Worm (Caenorhabditis elegans): ENCODE data around the gene ZK84.2.
"Not testable (repeated sequence)": the region's sequence is repeated elsewhere in the genome, so short reads cannot be mapped to it uniquely, and the experiment has no call there.

ZK84.2 gene

DNA sequence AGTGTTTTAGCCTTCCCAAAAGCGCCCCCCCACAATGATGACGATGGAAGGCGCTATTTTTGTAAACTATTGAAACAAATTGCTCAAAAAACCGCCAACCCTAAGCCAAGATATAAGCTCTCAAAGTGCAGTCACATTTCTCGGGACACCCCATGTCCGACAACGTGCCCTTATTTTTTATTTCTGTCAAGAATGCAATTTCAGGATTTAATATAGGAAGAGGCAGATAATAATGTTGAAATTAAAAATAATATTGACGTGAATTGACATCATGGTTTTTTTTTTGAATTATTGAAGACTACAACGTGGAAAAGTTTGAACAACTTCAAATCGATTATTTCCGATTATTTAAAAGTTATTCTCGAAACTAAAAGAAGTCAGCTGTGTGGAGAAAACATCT, at the start of gene ZK84.2:
ZK84.2 (plus strand) TSS at position 301 of the 400 bp plus-strand sequence.
- TF ChIP-seq fos-1, hmg-11, nhr-23 (tag; optimal IDR thresholded peaks at IDR 0.05): not testable (repeated sequence)

ce11 chrII:5964962-5965361, 49.2 kb upstream of the ZK84.2 start:
- no peak for TF ChIP-seq ceh-28 (tag; optimal IDR thresholded peaks at IDR 0.05)
- TF ChIP-seq ZK546.5 (tag; optimal IDR thresholded peaks at IDR 0.05): no peak
- no peak for TF ChIP-seq ceh-16 (tag; optimal IDR thresholded peaks at IDR 0.05)
- TF ChIP-seq R02D3.7 (tag; optimal IDR thresholded peaks at IDR 0.05): no peak
- TF ChIP-seq pha-4 (tag; optimal IDR thresholded peaks at IDR 0.05): no peak
- TF ChIP-seq aly-2 (tag; optimal IDR thresholded peaks at IDR 0.05): no peak
- TF ChIP-seq eor-1 (tag; optimal IDR thresholded peaks at IDR 0.05): no peak
- no peak for TF ChIP-seq elt-3 (tag; optimal IDR thresholded peaks at IDR 0.05)
- TF ChIP-seq daf-12 (tag; optimal IDR thresholded peaks at IDR 0.05): no peak
- no peak for TF ChIP-seq lsy-12 (tag; optimal IDR thresholded peaks at IDR 0.05)
- no peak for TF ChIP-seq zag-1 (tag; optimal IDR thresholded peaks at IDR 0.05)
- no peak for TF ChIP-seq egl-5 (tag; optimal IDR thresholded peaks at IDR 0.05)

ce11 chrII:5966637-5967036, 47.5 kb upstream of the ZK84.2 start:
- TF ChIP-seq snpc-4 (tag; optimal IDR thresholded peaks at IDR 0.05): peak; percentile 78
- TF ChIP-seq nfya-1 (tag; optimal IDR thresholded peaks at IDR 0.05; ENCODE audit: insufficient read depth): peak; percentile 60
- peak; percentile 7 for TF ChIP-seq fkh-10 (GFP tag; optimal IDR thresholded peaks at IDR 0.05)
- TF ChIP-seq ama-1 (optimal IDR thresholded peaks at IDR 0.05): no peak
- TF ChIP-seq nhr-11 (tag; optimal IDR thresholded peaks at IDR 0.05): no peak
- peak; percentile 28 for TF ChIP-seq egl-5 (tag; optimal IDR thresholded peaks at IDR 0.05)
- TF ChIP-seq egl-27 (tag; optimal IDR thresholded peaks at IDR 0.05): no peak
- peak; percentile 57 for TF ChIP-seq lin-39 (tag; optimal IDR thresholded peaks at IDR 0.05)
- TF ChIP-seq mml-1 (tag; optimal IDR thresholded peaks at IDR 0.05): no peak
- no peak for TF ChIP-seq elt-3 (tag; optimal IDR thresholded peaks at IDR 0.05)
- TF ChIP-seq nhr-76 (tag; optimal IDR thresholded peaks at IDR 0.05): no peak

- TF ChIP-seq fkh-2 (tag; optimal IDR thresholded peaks at IDR 0.05): no peak
- TF ChIP-seq skn-1 (tag; optimal IDR thresholded peaks at IDR 0.05): no peak
- no peak for TF ChIP-seq nhr-43 (tag; optimal IDR thresholded peaks at IDR 0.05; ENCODE audit: poor library complexity, severe bottlenecking)
- no peak for TF ChIP-seq elt-2 (tag; optimal IDR thresholded peaks at IDR 0.05)
- TF ChIP-seq nhr-23 (tag; optimal IDR thresholded peaks at IDR 0.05): no peak
- no peak for TF ChIP-seq nfya-1 (tag; optimal IDR thresholded peaks at IDR 0.05; ENCODE audit: insufficient read depth)
- no peak for TF ChIP-seq ceh-28 (tag; optimal IDR thresholded peaks at IDR 0.05)
- TF ChIP-seq aly-2 (tag; optimal IDR thresholded peaks at IDR 0.05): no peak
- TF ChIP-seq pqm-1 (tag; optimal IDR thresholded peaks at IDR 0.05): no peak
These were observed 46.1 kb upstream of the ZK84.2 start, which contains the start of gene B0034.1 for ce11 chrII:5968037-5968436. Gene B0034.1, plus strand, starts transcription at chrII:5968337.

DNA sequence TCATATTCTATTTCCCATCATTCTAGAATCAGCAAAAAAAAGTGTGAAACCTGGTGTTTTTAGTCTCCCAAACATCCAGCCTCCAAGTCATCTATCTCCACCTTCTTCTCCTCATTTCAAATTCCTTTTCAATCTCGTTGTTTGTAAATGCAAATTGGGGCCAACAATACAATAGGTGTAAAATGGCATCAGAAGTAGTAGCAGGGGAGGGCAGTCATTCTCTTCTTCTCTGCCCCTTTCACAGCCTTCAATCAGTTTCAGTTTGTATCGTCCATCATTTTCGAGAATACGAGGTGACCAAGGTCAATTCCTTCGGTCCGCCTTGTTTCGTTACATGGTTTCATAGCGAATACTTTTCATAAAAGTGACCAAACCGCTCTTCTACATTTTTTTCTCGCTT, 44.9 kb upstream of the ZK84.2 start, which contains the start of gene B0034.4:
B0034.4 (minus strand) TSS at position 229 of the 400 bp plus-strand sequence.
- TF ChIP-seq nhr-25 (tag; optimal IDR thresholded peaks at IDR 0.05) (peak; percentile 21), skn-1 (tag; optimal IDR thresholded peaks at IDR 0.05) (no peak), egl-5 (tag; optimal IDR thresholded peaks at IDR 0.05) (no peak), unc-39 (tag; optimal IDR thresholded peaks at IDR 0.05) (no peak), snpc-4 (tag; optimal IDR thresholded peaks at IDR 0.05) (no peak), lsy-12 (tag; optimal IDR thresholded peaks at IDR 0.05) (no peak)

DNA sequence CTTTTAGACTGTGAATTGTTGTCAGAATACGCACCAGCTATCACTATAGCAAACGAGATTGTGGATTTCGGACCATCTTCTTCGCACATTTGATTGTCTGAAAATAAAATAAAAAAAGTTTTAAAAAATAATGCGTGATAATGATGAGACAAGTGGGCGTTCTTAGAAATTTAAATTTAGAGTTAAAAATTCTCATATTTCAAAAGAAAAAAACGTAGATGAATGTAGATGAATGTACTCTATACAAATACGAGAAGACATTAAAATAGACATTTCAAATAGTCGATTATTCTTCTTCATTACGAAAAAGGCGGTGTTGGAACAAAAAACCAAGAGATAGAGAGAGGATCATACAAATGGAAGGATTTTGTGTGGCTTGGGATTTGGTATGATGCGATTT, 39.3 kb upstream of the ZK84.2 start, which contains the start of gene B0034.5:
B0034.5 (minus strand) TSS at position 101 of the 400 bp plus-strand sequence.
- TF ChIP-seq tbx-2 (tag; optimal IDR thresholded peaks at IDR 0.05) (no peak), sea-2 (GFP tag; optimal IDR thresholded peaks at IDR 0.05) (no peak), egl-5 (tag; optimal IDR thresholded peaks at IDR 0.05) (no peak), ceh-9 (tag; optimal IDR thresholded peaks at IDR 0.05) (no peak), unc-62 (GFP tag; optimal IDR thresholded peaks at IDR 0.05) (no peak), daf-12 (tag; optimal IDR thresholded peaks at IDR 0.05) (no peak), ceh-82 (tag; optimal IDR thresholded peaks at IDR 0.05) (no peak), ceh-28 (tag; optimal IDR thresholded peaks at IDR 0.05) (no peak), lsy-12 (tag; optimal IDR thresholded peaks at IDR 0.05) (no peak), elt-3 (tag; optimal IDR thresholded peaks at IDR 0.05) (no peak), fkh-10 (GFP tag; optimal IDR thresholded peaks at IDR 0.05) (no peak), lin-39 (tag; optimal IDR thresholded peaks at IDR 0.05) (no peak), pha-4 (tag; optimal IDR thresholded peaks at IDR 0.05) (no peak), skn-1 (tag; optimal IDR thresholded peaks at IDR 0.05) (no peak), elt-1 (tag; optimal IDR thresholded peaks at IDR 0.05) (no peak), mdl-1 (tag; optimal IDR thresholded peaks at IDR 0.05) (no peak), nhr-25 (tag; optimal IDR thresholded peaks at IDR 0.05) (no peak), nhr-67 (tag; optimal IDR thresholded peaks at IDR 0.05) (no peak), eor-1 (tag; optimal IDR thresholded peaks at IDR 0.05) (no peak), ztf-4 (tag; optimal IDR thresholded peaks at IDR 0.05) (no peak)
